Fruit fly (Drosophila melanogaster): Measurements from ENCODE around the gene CG15456.

Gene CG15456

dm6 chrX:20429482-20430204 is 2.8 kb upstream of the CG15456 start, which contains the start of the genes CG11710 and mal (continued):
- TF ChIP-seq unc-4 (GFP tag; IDR thresholded peaks at IDR 0.05; ENCODE audit: partially characterized antibody), result peak; percentile 37; the same call in 1 of the 2 replicates
- no peak for TF ChIP-seq Lim3 (GFP tag; IDR thresholded peaks at IDR 0.05)
- TF ChIP-seq CG4424 (GFP tag; optimal IDR thresholded peaks at IDR 0.05), result peak; percentile 79
- TF ChIP-seq CG8388 (GFP tag; optimal IDR thresholded peaks at IDR 0.05), result peak; percentile 52
- TF ChIP-seq gem (tag; optimal IDR thresholded peaks at IDR 0.05), result no peak
- TF ChIP-seq rib (GFP tag; IDR thresholded peaks at IDR 0.05), result no peak
- TF ChIP-seq CG13296 (GFP tag; optimal IDR thresholded peaks at IDR 0.05), result peak; percentile 86
- TF ChIP-seq org-1 (GFP tag; optimal IDR thresholded peaks at IDR 0.05), result peak; percentile 57
- peak; percentile 76 for TF ChIP-seq CG5245 (GFP tag; optimal IDR thresholded peaks at IDR 0.05)
- TF ChIP-seq chinmo (GFP tag; IDR thresholded peaks at IDR 0.05; ENCODE audit: partially characterized antibody), result no peak
- peak; percentile 84 for TF ChIP-seq Rfx (GFP tag; IDR thresholded peaks at IDR 0.05)
- no peak for TF ChIP-seq aop (GFP tag; IDR thresholded peaks at IDR 0.05)
- TF ChIP-seq amos (GFP tag; IDR thresholded peaks at IDR 0.05; ENCODE audit: partially characterized antibody), result no peak; the same call in 1 of the 2 replicates
- no peak for TF ChIP-seq CG17612 (GFP tag; IDR thresholded peaks at IDR 0.05)
- TF ChIP-seq kah (GFP tag; optimal IDR thresholded peaks at IDR 0.05), result peak; percentile 60
- TF ChIP-seq Aef1 (GFP tag; IDR thresholded peaks at IDR 0.05), result peak; percentile 78
- TF ChIP-seq fu2 (GFP tag; optimal IDR thresholded peaks at IDR 0.05), result peak; percentile 53
- TF ChIP-seq CG12104 (GFP tag; optimal IDR thresholded peaks at IDR 0.05), result peak; percentile 77
- peak; percentile 99 for TF ChIP-seq D19A (tag; optimal IDR thresholded peaks at IDR 0.05)
- TF ChIP-seq NFAT (GFP tag; IDR thresholded peaks at IDR 0.05), result peak; percentile 13; the same call in 1 of the 2 replicates
- TF ChIP-seq otp (GFP tag; IDR thresholded peaks at IDR 0.05), result no peak
- TF ChIP-seq CG14860 (GFP tag; IDR thresholded peaks at IDR 0.05; ENCODE audit: partially characterized antibody), result peak; percentile 57; the same call in 2 of the 3 replicates
- TF ChIP-seq Kr (GFP tag; optimal IDR thresholded peaks at IDR 0.05), result no peak
- peak; percentile 54 for TF ChIP-seq kay (GFP tag; optimal IDR thresholded peaks at IDR 0.05)
- TF ChIP-seq Drgx (GFP tag; IDR thresholded peaks at IDR 0.05), result peak; percentile 63; the same call in 1 of the 2 replicates
- TF ChIP-seq dati (GFP tag; IDR thresholded peaks at IDR 0.05), result no peak
- TF ChIP-seq CG10321 (GFP tag; IDR thresholded peaks at IDR 0.05), result no peak
- peak; percentile 83 for TF ChIP-seq Atf6 (GFP tag; IDR thresholded peaks at IDR 0.05)
- peak; percentile 44; the same call in 1 of the 2 replicates for TF ChIP-seq danr (GFP tag; IDR thresholded peaks at IDR 0.05)
- peak; percentile 58 for TF ChIP-seq stc (GFP tag; IDR thresholded peaks at IDR 0.05)
- TF ChIP-seq CG1647 (GFP tag; optimal IDR thresholded peaks at IDR 0.05), result peak; percentile 70
- TF ChIP-seq CG10431 (GFP tag; optimal IDR thresholded peaks at IDR 0.05), result no peak
- TF ChIP-seq Scr (GFP tag; IDR thresholded peaks at IDR 0.05; ENCODE audit: partially characterized antibody), result peak; percentile 53
- peak; percentile 60; the same call in 1 of the 2 replicates for TF ChIP-seq ranshi (GFP tag; IDR thresholded peaks at IDR 0.05)
- no peak for TF ChIP-seq NC2α (GFP tag; optimal IDR thresholded peaks at IDR 0.05)
- no peak for TF ChIP-seq CG7963 (GFP tag; IDR thresholded peaks at IDR 0.05; ENCODE audit: partially characterized antibody)
- TF ChIP-seq cg (GFP tag; optimal IDR thresholded peaks at IDR 0.05), result no peak
- TF ChIP-seq CG17912 (GFP tag; optimal IDR thresholded peaks at IDR 0.05), result no peak
- peak; percentile 95 for TF ChIP-seq sens (GFP tag)
- TF ChIP-seq CG31365 (tag; optimal IDR thresholded peaks at IDR 0.05), result peak; percentile 71
- peak; percentile 45 for TF ChIP-seq CG18011 (GFP tag; optimal IDR thresholded peaks at IDR 0.05)
- peak; percentile 21 for TF ChIP-seq Mad (GFP tag; optimal IDR thresholded peaks at IDR 0.05)
- TF ChIP-seq Taf1 (GFP tag; IDR thresholded peaks at IDR 0.05), result peak; percentile 23; the same call in 1 of the 2 replicates
- peak; percentile 67 for TF ChIP-seq CG10274 (GFP tag; optimal IDR thresholded peaks at IDR 0.05)
- TF ChIP-seq sc (optimal IDR thresholded peaks at IDR 0.05), result no peak
- TF ChIP-seq sc (GFP tag; optimal IDR thresholded peaks at IDR 0.05), result no peak
- no peak for TF ChIP-seq CG17568 (GFP tag; optimal IDR thresholded peaks at IDR 0.05)
- no peak for TF ChIP-seq CG6175 (GFP tag; IDR thresholded peaks at IDR 0.05)
- TF ChIP-seq CG7271 (tag; optimal IDR thresholded peaks at IDR 0.05), result no peak
- peak; percentile 52; the same call in 1 of the 2 replicates for TF ChIP-seq wdn (GFP tag; IDR thresholded peaks at IDR 0.05)

All from whole organism, embryonic.